Fruit fly (Drosophila melanogaster): ENCODE results near the gene nod.

- TF ChIP-seq Snoo (tag; optimal IDR thresholded peaks at IDR 0.05) = no peak
- peak; percentile 7 for TF ChIP-seq CG8159 (tag; optimal IDR thresholded peaks at IDR 0.05)
- TF ChIP-seq EcR (GFP tag; optimal IDR thresholded peaks at IDR 0.05) = peak; percentile 97
These were observed 36.2 kb upstream of the nod start for dm6 chrX:11544110-11544950.

Data from whole organism, pupa.